Fruit fly (Drosophila melanogaster) whole organism, embryonic: ENCODE data around the gene CG7879.

Experiments
- Awh ChIP-seq: fragments of 200-800 bp; sonication (Bioruptor generic); IDR thresholded peaks from 2 replicates; pipeline ENCODE4, ENCODE4 v1.3.6; 2022; ENCODE audit warnings: missing biosample characterization, missing genetic modification characterization
- Bteb2 ChIP-seq: fragments of 200-800 bp; sonication (Bioruptor generic); optimal IDR thresholded peaks from 2 replicates; lab custom pipeline; 2016; ENCODE audit warnings: missing biosample characterization, missing genetic modification characterization
- CG12155 ChIP-seq: fragments of 200-800 bp; sonication (Bioruptor generic); optimal IDR thresholded peaks from 3 replicates; lab custom pipeline; 2016; ENCODE audit warnings: missing biosample characterization, missing genetic modification characterization
- CG1233 ChIP-seq: fragments of 200-800 bp; sonication (Bioruptor generic); optimal IDR thresholded peaks from 4 replicates; lab custom pipeline; 2018; ENCODE audit warnings: missing biosample characterization, mild to moderate bottlenecking, missing genetic modification characterization
- CG12391 ChIP-seq: fragments of 200-800 bp; sonication (Bioruptor generic); optimal IDR thresholded peaks from 3 replicates; lab custom pipeline; 2018; ENCODE audit warnings: missing biosample characterization, mild to moderate bottlenecking, missing genetic modification characterization, moderate library complexity
- CG14667 ChIP-seq: fragments of 200-800 bp; sonication (Bioruptor generic); IDR thresholded peaks from 2 replicates; pipeline ENCODE4 v1.3.6; 2022; ENCODE audit warnings: missing biosample characterization, missing genetic modification characterization
- CG16779 ChIP-seq: fragments of 200-800 bp; sonication (Bioruptor generic); IDR thresholded peaks from 2 replicates; pipeline ENCODE4 v1.3.6; 2022; ENCODE audit warnings: missing biosample characterization, missing genetic modification characterization
- CG1792 ChIP-seq: fragments of 200-800 bp; sonication (Bioruptor generic); optimal IDR thresholded peaks from 2 replicates; lab custom pipeline; 2016; ENCODE audit warnings: missing biosample characterization, missing genetic modification characterization
- CG30403 ChIP-seq: fragments of 200-800 bp; sonication (Bioruptor generic); optimal IDR thresholded peaks from 3 replicates; lab custom pipeline; 2016; ENCODE audit warnings: missing biosample characterization, missing genetic modification characterization
- CG33213 ChIP-seq: fragments of 200-800 bp; sonication (Bioruptor generic); optimal IDR thresholded peaks from 3 replicates; lab custom pipeline; 2016; ENCODE audit warnings: missing biosample characterization, missing genetic modification characterization
- CG34422 ChIP-seq: fragments of 200-800 bp; sonication (Bioruptor generic); IDR thresholded peaks from 3 replicates; pipeline ENCODE4 v1.3.6; 2022; ENCODE audit warnings: missing biosample characterization, missing genetic modification characterization
- CG4282 ChIP-seq: fragments of 200-800 bp; sonication (Bioruptor generic); optimal IDR thresholded peaks from 2 replicates; lab custom pipeline; 2016; ENCODE audit warnings: missing biosample characterization, missing genetic modification characterization
- CG4854 ChIP-seq: fragments of 200-800 bp; sonication (Bioruptor generic); optimal IDR thresholded peaks from 2 replicates; lab custom pipeline; 2016; ENCODE audit warnings: missing biosample characterization, missing genetic modification characterization, inconsistent platforms
- CG6813 ChIP-seq: fragments of 200-800 bp; sonication (Bioruptor generic); optimal IDR thresholded peaks from 2 replicates; lab custom pipeline; 2017; ENCODE audit warnings: missing biosample characterization, missing genetic modification characterization, mild to moderate bottlenecking, moderate library complexity, missing genetic modification reagents
- CG7963 ChIP-seq: fragments of 200-800 bp; sonication (Bioruptor generic); IDR thresholded peaks from 3 replicates; pipeline ENCODE4 v1.3.6; 2022; ENCODE audit warnings: missing biosample characterization, missing genetic modification characterization; ENCODE audit not compliant: partially characterized antibody
- CG8765 ChIP-seq: fragments of 200-800 bp; sonication (Bioruptor generic); IDR thresholded peaks from 2 replicates; pipeline ENCODE4 v1.3.6; 2022; ENCODE audit warnings: missing biosample characterization, missing genetic modification characterization
- CG9817 ChIP-seq: fragments of 200-800 bp; sonication (Bioruptor generic); optimal IDR thresholded peaks from 2 replicates; lab custom pipeline; 2018; ENCODE audit warnings: missing biosample characterization, mild to moderate bottlenecking, missing genetic modification characterization, moderate library complexity
- CG9932 ChIP-seq: fragments of 200-800 bp; sonication (Bioruptor generic); IDR thresholded peaks from 2 replicates; pipeline ENCODE4 v1.3.6; 2022; ENCODE audit warnings: missing biosample characterization, missing genetic modification characterization
- Dbx ChIP-seq: fragments of 200-800 bp; sonication (Bioruptor generic); IDR thresholded peaks from 3 replicates; pipeline ENCODE4 v1.3.6; 2022; ENCODE audit warnings: missing biosample characterization, missing genetic modification characterization
- E2f1 ChIP-seq: fragments of 200-800 bp; sonication (Bioruptor generic); IDR thresholded peaks from 2 replicates; pipeline ENCODE4 v1.3.6; 2022; ENCODE audit warnings: missing biosample characterization, missing genetic modification characterization
- Ets65A ChIP-seq: fragments of 200-800 bp; sonication (Bioruptor generic); peaks from one replicate; lab custom pipeline; 2016; ENCODE audit warnings: missing biosample characterization, missing genetic modification characterization
- H15 ChIP-seq: fragments of 200-800 bp; sonication (Bioruptor generic); IDR thresholded peaks from 3 replicates; pipeline ENCODE4 v1.3.6; 2022; ENCODE audit warnings: missing biosample characterization, missing genetic modification characterization
- HLHmδ ChIP-seq: fragments of 200-800 bp; sonication (Bioruptor generic); optimal IDR thresholded peaks from 2 replicates; lab custom pipeline; 2018; ENCODE audit warnings: missing biosample characterization, mild to moderate bottlenecking, missing genetic modification characterization, moderate library complexity
- Mad ChIP-seq: fragments of 200-800 bp; sonication (Bioruptor generic); optimal IDR thresholded peaks from 2 replicates; lab custom pipeline; 2016; ENCODE audit warnings: missing biosample characterization, missing genetic modification characterization
- Max ChIP-seq: fragments of 200-800 bp; sonication (Bioruptor generic); optimal IDR thresholded peaks from 2 replicates; lab custom pipeline; 2016; ENCODE audit warnings: missing biosample characterization, mild to moderate bottlenecking, missing genetic modification characterization
- Meics ChIP-seq: fragments of 200-800 bp; sonication (Bioruptor generic); optimal IDR thresholded peaks from 2 replicates; lab custom pipeline; 2017; ENCODE audit warnings: missing biosample characterization, mild to moderate bottlenecking, missing genetic modification characterization
- Mes4 ChIP-seq: fragments of 200-800 bp; sonication (Bioruptor generic); optimal IDR thresholded peaks from 2 replicates; lab custom pipeline; 2016; ENCODE audit warnings: missing biosample characterization, missing genetic modification characterization
- NFAT ChIP-seq: fragments of 200-800 bp; sonication (Bioruptor generic); IDR thresholded peaks from 2 replicates; pipeline ENCODE4 v1.3.6; 2022; ENCODE audit warnings: missing biosample characterization, missing genetic modification characterization
- Sox102F ChIP-seq: fragments of 200-800 bp; sonication (Bioruptor generic); optimal IDR thresholded peaks from 2 replicates; lab custom pipeline; 2018; ENCODE audit warnings: missing biosample characterization, mild to moderate bottlenecking, missing genetic modification characterization, moderate library complexity
- Tbp ChIP-seq: fragments of >200 bp; optimal IDR thresholded peaks from 2 replicates; lab custom pipeline; 2018; ENCODE audit warnings: missing biosample characterization, missing genetic modification characterization
- abd-A ChIP-seq: fragments of 200-800 bp; sonication (Bioruptor generic); optimal IDR thresholded peaks from 3 replicates; lab custom pipeline; 2019; ENCODE audit warnings: missing biosample characterization, mild to moderate bottlenecking, missing genetic modification characterization, moderate library complexity
- az2 ChIP-seq: fragments of 200-800 bp; sonication (Bioruptor generic); optimal IDR thresholded peaks from 3 replicates; lab custom pipeline; 2016; ENCODE audit warnings: missing biosample characterization, missing genetic modification characterization
- cad ChIP-seq: fragments of >200 bp; optimal IDR thresholded peaks from 2 replicates; lab custom pipeline; 2017; ENCODE audit warnings: missing biosample characterization, missing genetic modification characterization
- chn ChIP-seq: fragments of 200-800 bp; sonication (Bioruptor generic); optimal IDR thresholded peaks from 2 replicates; lab custom pipeline; 2016; ENCODE audit warnings: missing biosample characterization, missing genetic modification characterization
- dati ChIP-seq: fragments of 200-800 bp; sonication (Bioruptor generic); IDR thresholded peaks from 2 replicates; pipeline ENCODE4 v1.3.6; 2022; ENCODE audit warnings: missing biosample characterization, missing genetic modification characterization
- eyg ChIP-seq: fragments of 200-800 bp; sonication (Bioruptor generic); optimal IDR thresholded peaks from 3 replicates; lab custom pipeline; 2016; ENCODE audit warnings: missing biosample characterization, missing genetic modification characterization
- fru ChIP-seq: fragments of >200 bp; optimal IDR thresholded peaks from 2 replicates; lab custom pipeline; 2017
- jigr1 ChIP-seq: fragments of 200-800 bp; sonication (Bioruptor generic); IDR thresholded peaks from 3 replicates; pipeline ENCODE4 v1.3.6; 2022; ENCODE audit warnings: missing biosample characterization, missing genetic modification characterization
- mirr ChIP-seq: fragments of 200-800 bp; sonication (Bioruptor generic); optimal IDR thresholded peaks from 3 replicates; lab custom pipeline; 2018; ENCODE audit warnings: missing biosample characterization, mild to moderate bottlenecking, missing genetic modification characterization
- oc ChIP-seq: fragments of 200-800 bp; sonication (Bioruptor generic); optimal IDR thresholded peaks from 2 replicates; lab custom pipeline; 2018; ENCODE audit warnings: missing biosample characterization, mild to moderate bottlenecking, missing genetic modification characterization, moderate library complexity
- phol ChIP-seq: fragments of 200-800 bp; sonication (Bioruptor generic); optimal IDR thresholded peaks from 3 replicates; lab custom pipeline; 2018; ENCODE audit warnings: missing biosample characterization, mild to moderate bottlenecking, missing genetic modification characterization, moderate library complexity
- psq ChIP-seq: fragments of 200-800 bp; sonication (Bioruptor generic); optimal IDR thresholded peaks from 2 replicates; lab custom pipeline; 2017; ENCODE audit warnings: missing biosample characterization, missing genetic modification characterization
- pzg ChIP-seq: fragments of 200-800 bp; sonication (Bioruptor generic); optimal IDR thresholded peaks from 3 replicates; lab custom pipeline; 2018; ENCODE audit warnings: missing biosample characterization, mild to moderate bottlenecking, missing genetic modification characterization, moderate library complexity
- repo ChIP-seq: fragments of 200-800 bp; sonication (Bioruptor generic); optimal IDR thresholded peaks from 2 replicates; lab custom pipeline; 2016; ENCODE audit warnings: missing biosample characterization, missing genetic modification characterization
- slp2 ChIP-seq: fragments of 200-800 bp; sonication (Bioruptor generic); optimal IDR thresholded peaks from 2 replicates; lab custom pipeline; 2016; ENCODE audit warnings: missing biosample characterization, missing genetic modification characterization
- tap ChIP-seq: fragments of 200-800 bp; optimal IDR thresholded peaks from 3 replicates; lab custom pipeline; 2019; ENCODE audit warnings: missing biosample characterization, mild to moderate bottlenecking, missing genetic modification characterization, moderate library complexity
- tio ChIP-seq: fragments of 200-800 bp; sonication (Bioruptor generic); optimal IDR thresholded peaks from 2 replicates; lab custom pipeline; 2017; ENCODE audit warnings: missing biosample characterization, missing genetic modification characterization, inconsistent platforms
- trem ChIP-seq: fragments of 200-800 bp; optimal IDR thresholded peaks from 3 replicates; lab custom pipeline; 2019; ENCODE audit warnings: missing biosample characterization, mild to moderate bottlenecking, missing genetic modification characterization, moderate library complexity
- unc-4 ChIP-seq: fragments of 200-800 bp; sonication (Bioruptor generic); IDR thresholded peaks from 2 replicates; pipeline ENCODE4 v1.3.6; 2022; ENCODE audit warnings: missing biosample characterization, missing genetic modification characterization; ENCODE audit not compliant: partially characterized antibody
- zfh1 ChIP-seq: fragments of 200-800 bp; sonication (Bioruptor generic); IDR thresholded peaks from 3 replicates; pipeline ENCODE4 v1.3.6; 2022; ENCODE audit warnings: missing biosample characterization, missing genetic modification characterization

Gene CG7879

dm6 chr3L:1515820-1516540 is 52.4 kb downstream of the CG7879 start (continued):
- TF ChIP-seq Mad (GFP tag; lab: Kevin White, UChicago) (peak; percentile 43), dati (no peak), CG12155 (GFP tag; lab: Kevin White, UChicago) (peak; percentile 64), CG9817 (tag; lab: Kevin White, UChicago) (peak; percentile 66), H15 (no peak), unc-4 (no peak), HLHmδ (GFP tag; lab: Kevin White, UChicago) (peak; percentile 21), mirr (GFP tag; lab: Kevin White, UChicago) (no peak), trem (tag; lab: Kevin White, UChicago) (peak; percentile 56), phol (peak; percentile 86), repo (GFP tag; lab: Kevin White, UChicago) (peak; percentile 43), eyg (peak; percentile 7), CG4282 (GFP tag; lab: Kevin White, UChicago) (no peak), fru (no peak), Awh (GFP tag; lab: Robert Waterston, UW) (peak; percentile 40; the same call in 1 of the 2 replicates), Sox102F (peak; percentile 80), Max (GFP tag; lab: Kevin White, UChicago) (peak; percentile 59), pzg (GFP tag; lab: Kevin White, UChicago) (no peak), oc (tag; lab: Kevin White, UChicago) (peak; percentile 77), slp2 (GFP tag; lab: Kevin White, UChicago) (peak; percentile 61), CG16779 (GFP tag; lab: Robert Waterston, UW) (no peak), Meics (peak; percentile 18), jigr1 (GFP tag; lab: Robert Waterston, UW) (0 out of 3 replicates have a peak, but pooled peaks have one; percentile 37), CG9932 (GFP tag; lab: Robert Waterston, UW) (peak; percentile 25; the same call in 1 of the 2 replicates), Tbp (no peak), psq (GFP tag; lab: Kevin White, UChicago) (peak; percentile 24), CG12391 (peak; percentile 75), tio (GFP tag; lab: Kevin White, UChicago) (peak; percentile 66), CG6813 (GFP tag; lab: Kevin White, UChicago) (peak; percentile 69), cad (GFP tag; lab: Kevin White, UChicago) (no peak), CG14667 (GFP tag; lab: Robert Waterston, UW) (no peak), chn (peak; percentile 65), CG34422 (GFP tag; lab: Robert Waterston, UW) (peak; percentile 57; the same call in 1 of the 3 replicates), tap (tag; lab: Kevin White, UChicago) (peak; percentile 68), az2 (peak; percentile 78), CG7963 (GFP tag; lab: Robert Waterston, UW) (no peak), CG8765 (GFP tag; lab: Robert Waterston, UW) (peak; percentile 32; the same call in 1 of the 2 replicates), CG1792 (peak; percentile 46), E2f1 (0 out of 2 replicates have a peak, but pooled peaks have one; percentile 25), zfh1 (peak; percentile 68), Mes4 (GFP tag; lab: Kevin White, UChicago) (peak; percentile 57), Dbx (no peak), CG1233 (GFP tag; lab: Kevin White, UChicago) (peak; percentile 71), CG30403 (GFP tag; lab: Kevin White, UChicago) (peak; percentile 85), Ets65A (GFP tag; lab: Kevin White, UChicago) (peak; percentile 95), CG33213 (peak; percentile 48), CG4854 (GFP tag; lab: Kevin White, UChicago) (peak; percentile 22), NFAT (GFP tag; lab: Robert Waterston, UW) (0 out of 2 replicates have a peak, but pooled peaks have one; percentile 8), Bteb2 (no peak), abd-A (tag; lab: Kevin White, UChicago) (no peak)
